Fruit fly (Drosophila melanogaster) whole organism, pupa: ENCODE data around the gene Gr93d.

Source experiments
- CG10348 ChIP-seq: fragments of 200-800 bp; sonication (Bioruptor generic); IDR thresholded peaks from 2 replicates; pipeline ENCODE4 v1.3.6; 2022; ENCODE audit warnings: missing biosample characterization, missing genetic modification characterization
- CG12605 ChIP-seq: fragments of 200-800 bp; sonication (Bioruptor generic); IDR thresholded peaks from 2 replicates; pipeline ENCODE4 v1.3.6; 2022; ENCODE audit warnings: missing biosample characterization, missing genetic modification characterization
- CG13204 ChIP-seq: fragments of 200-800 bp; sonication (Bioruptor generic); optimal IDR thresholded peaks from 2 replicates; lab custom pipeline; 2018; ENCODE audit warnings: missing biosample characterization, mild to moderate bottlenecking, missing genetic modification characterization, moderate library complexity
- CG14655 ChIP-seq: fragments of 200-800 bp; sonication (Bioruptor generic); optimal IDR thresholded peaks from 3 replicates; lab custom pipeline; 2017; ENCODE audit warnings: mild to moderate bottlenecking, missing biosample characterization, missing genetic modification reagents, missing genetic modification characterization
- CG15710 ChIP-seq: fragments of 200-800 bp; sonication (Bioruptor generic); optimal IDR thresholded peaks from 2 replicates; lab custom pipeline; 2018; ENCODE audit warnings: missing biosample characterization, mild to moderate bottlenecking, missing genetic modification characterization, moderate library complexity
- CG17806 ChIP-seq: fragments of 200-800 bp; sonication (Bioruptor generic); optimal IDR thresholded peaks from 2 replicates; lab custom pipeline; 2018; ENCODE audit warnings: missing biosample characterization, mild to moderate bottlenecking, missing genetic modification characterization, moderate library complexity
- CG32121 ChIP-seq: fragments of 200-800 bp; sonication (Bioruptor generic); IDR thresholded peaks from 2 replicates; pipeline ENCODE4 v1.3.6; 2022; ENCODE audit warnings: missing biosample characterization, missing genetic modification characterization
- CG34367 ChIP-seq: fragments of 200-800 bp; sonication (Bioruptor generic); optimal IDR thresholded peaks from 2 replicates; lab custom pipeline; 2018; ENCODE audit warnings: missing biosample characterization, mild to moderate bottlenecking, missing genetic modification characterization
- CG4496 ChIP-seq: fragments of 200-800 bp; sonication (Bioruptor generic); IDR thresholded peaks from 3 replicates; pipeline ENCODE4 v1.3.6; 2022; ENCODE audit warnings: missing biosample characterization, missing genetic modification characterization
- CG8159 ChIP-seq: fragments of 200-800 bp; sonication (Bioruptor generic); optimal IDR thresholded peaks from 3 replicates; lab custom pipeline; 2018; ENCODE audit warnings: missing biosample characterization, mild to moderate bottlenecking, missing genetic modification characterization, moderate library complexity
- CG8301 ChIP-seq: fragments of 200-800 bp; sonication (Bioruptor generic); optimal IDR thresholded peaks from 2 replicates; lab custom pipeline; 2018; ENCODE audit warnings: missing biosample characterization, mild to moderate bottlenecking, missing genetic modification characterization
- CG9948 ChIP-seq: fragments of 200-800 bp; sonication (Bioruptor generic); optimal IDR thresholded peaks from 2 replicates; lab custom pipeline; 2018; ENCODE audit warnings: missing biosample characterization, mild to moderate bottlenecking, missing genetic modification characterization, moderate library complexity
- D1 ChIP-seq: fragments of 200-800 bp; sonication (Bioruptor generic); optimal IDR thresholded peaks from 2 replicates; lab custom pipeline; 2018; ENCODE audit warnings: missing biosample characterization, mild to moderate bottlenecking, missing genetic modification characterization, moderate library complexity
- EcR ChIP-seq: fragments of 200-800 bp; sonication (Bioruptor generic); optimal IDR thresholded peaks from 3 replicates; lab custom pipeline; 2019; ENCODE audit warnings: missing biosample characterization, missing genetic modification characterization, mild to moderate bottlenecking, moderate library complexity, missing genetic modification reagents
- Ets98B ChIP-seq: fragments of 200-800 bp; sonication (Bioruptor generic); IDR thresholded peaks from 2 replicates; pipeline ENCODE4 v1.3.6; 2022; ENCODE audit warnings: missing biosample characterization, missing genetic modification characterization
- Pif1A ChIP-seq: fragments of 200-800 bp; sonication (Bioruptor generic); optimal IDR thresholded peaks from 3 replicates; lab custom pipeline; 2016; ENCODE audit warnings: missing biosample characterization, missing genetic modification characterization
- Pif1B ChIP-seq: fragments of 200-800 bp; sonication (Bioruptor generic); optimal IDR thresholded peaks from 3 replicates; lab custom pipeline; 2016; ENCODE audit warnings: missing biosample characterization, missing genetic modification characterization
- Snoo ChIP-seq: fragments of 200-800 bp; sonication (Bioruptor generic); optimal IDR thresholded peaks from 3 replicates; lab custom pipeline; 2017; ENCODE audit warnings: missing biosample characterization, mild to moderate bottlenecking, missing genetic modification characterization, inconsistent platforms
- fd96Ca ChIP-seq: fragments of 200-800 bp; sonication (Bioruptor generic); IDR thresholded peaks from 3 replicates; pipeline ENCODE4 v1.3.6; 2022; ENCODE audit warnings: missing biosample characterization, missing genetic modification characterization
- gl ChIP-seq: fragments of 200-800 bp; sonication (Bioruptor generic); optimal IDR thresholded peaks from 2 replicates; lab custom pipeline; 2018; ENCODE audit warnings: missing biosample characterization, mild to moderate bottlenecking, missing genetic modification characterization
- rn ChIP-seq: fragments of 200-800 bp; sonication (Bioruptor generic); IDR thresholded peaks from 2 replicates; pipeline ENCODE4 v1.3.6; 2022; ENCODE audit warnings: missing biosample characterization, missing genetic modification characterization

The Gr93d gene

dm6 chr3R:21823699-21824406 lies 22.6 kb downstream of the Gr93d start:
- TF ChIP-seq CG9948 (tag; lab: Kevin White, UChicago) (peak; percentile 74), CG17806 (tag; lab: Kevin White, UChicago) (peak; percentile 91), fd96Ca (GFP tag; lab: Robert Waterston, UW) (0 out of 3 replicates have a peak, but pooled peaks have one; percentile 10), CG12605 (GFP tag; lab: Robert Waterston, UW) (no peak), CG34367 (tag; lab: Kevin White, UChicago) (peak; percentile 11), D1 (peak; percentile 90), CG32121 (GFP tag; lab: Robert Waterston, UW) (no peak), Pif1B (GFP tag; lab: Kevin White, UChicago) (peak; percentile 38), CG8301 (no peak), CG15710 (peak; percentile 50), CG8159 (tag; lab: Kevin White, UChicago) (peak; percentile 95), CG10348 (GFP tag; lab: Robert Waterston, UW) (no peak), rn (no peak), Snoo (tag; lab: Kevin White, UChicago) (no peak), Ets98B (GFP tag; lab: Robert Waterston, UW) (no peak), Pif1A (GFP tag; lab: Kevin White, UChicago) (no peak), CG4496 (GFP tag; lab: Robert Waterston, UW) (no peak), EcR (GFP tag; lab: Kevin White, UChicago) (no peak), gl (tag; lab: Kevin White, UChicago) (no peak), CG13204 (GFP tag; lab: Kevin White, UChicago) (no peak), CG14655 (GFP tag; lab: Kevin White, UChicago) (peak; percentile 73)

- peak; percentile 4 for TF ChIP-seq CG15710
- peak; percentile 62 for TF ChIP-seq gl (tag; lab: Kevin White, UChicago)
- no peak for TF ChIP-seq CG4496 (GFP tag; lab: Robert Waterston, UW)
- no peak for TF ChIP-seq CG12605 (GFP tag; lab: Robert Waterston, UW)
- peak; percentile 36 for TF ChIP-seq Snoo (tag; lab: Kevin White, UChicago)
- peak; percentile 62 for TF ChIP-seq Pif1B (GFP tag; lab: Kevin White, UChicago)
- no peak for TF ChIP-seq CG9948 (tag; lab: Kevin White, UChicago)
- TF ChIP-seq Pif1A (GFP tag; lab: Kevin White, UChicago): peak; percentile 64
- peak; percentile 27 for TF ChIP-seq CG8159 (tag; lab: Kevin White, UChicago)
These were observed 23.4 kb downstream of the Gr93d start for dm6 chr3R:21823076-21823475.

- no peak for TF ChIP-seq CG4496 (GFP tag; lab: Robert Waterston, UW)
- no peak for TF ChIP-seq gl (tag; lab: Kevin White, UChicago)
- no peak for TF ChIP-seq CG10348 (GFP tag; lab: Robert Waterston, UW)
- no peak for TF ChIP-seq CG15710
- TF ChIP-seq Snoo (tag; lab: Kevin White, UChicago): no peak
- TF ChIP-seq fd96Ca (GFP tag; lab: Robert Waterston, UW): no peak
- TF ChIP-seq CG9948 (tag; lab: Kevin White, UChicago): no peak
- TF ChIP-seq CG8301: no peak
- no peak for TF ChIP-seq CG13204 (GFP tag; lab: Kevin White, UChicago)
- no peak for TF ChIP-seq CG14655 (GFP tag; lab: Kevin White, UChicago)
- TF ChIP-seq rn: no peak
- TF ChIP-seq CG34367 (tag; lab: Kevin White, UChicago): no peak
- TF ChIP-seq CG8159 (tag; lab: Kevin White, UChicago): no peak
- no peak for TF ChIP-seq Pif1B (GFP tag; lab: Kevin White, UChicago)
- no peak for TF ChIP-seq Ets98B (GFP tag; lab: Robert Waterston, UW)
- no peak for TF ChIP-seq CG12605 (GFP tag; lab: Robert Waterston, UW)
- TF ChIP-seq CG32121 (GFP tag; lab: Robert Waterston, UW): no peak
- no peak for TF ChIP-seq CG17806 (tag; lab: Kevin White, UChicago)
- TF ChIP-seq D1: no peak
- TF ChIP-seq Pif1A (GFP tag; lab: Kevin White, UChicago): no peak
These were observed 23.9 kb downstream of the Gr93d start, which contains the start of gene CASK for dm6 chr3R:21822562-21822933. TSS of gene CASK (minus strand) at chr3R:21822674.

- TF ChIP-seq EcR (GFP tag; lab: Kevin White, UChicago) (peak; percentile 15), CG4496 (GFP tag; lab: Robert Waterston, UW) (peak; percentile 26; the same call in 1 of the 3 replicates), gl (tag; lab: Kevin White, UChicago) (no peak), CG15710 (no peak), CG8301 (no peak)
- TF ChIP-seq, all 21 proteins: peak for 2
These were observed 24.5 kb downstream of the Gr93d start for dm6 chr3R:21821684-21822561.

- TF ChIP-seq CG12605 (GFP tag; lab: Robert Waterston, UW): no peak
- TF ChIP-seq CG8159 (tag; lab: Kevin White, UChicago): peak; percentile 45
- no peak for TF ChIP-seq Pif1B (GFP tag; lab: Kevin White, UChicago)
- peak; percentile 13 for TF ChIP-seq CG17806 (tag; lab: Kevin White, UChicago)
- no peak for TF ChIP-seq CG32121 (GFP tag; lab: Robert Waterston, UW)
- peak; percentile 27 for TF ChIP-seq CG9948 (tag; lab: Kevin White, UChicago)
- no peak for TF ChIP-seq Snoo (tag; lab: Kevin White, UChicago)
- no peak for TF ChIP-seq EcR (GFP tag; lab: Kevin White, UChicago)
- TF ChIP-seq fd96Ca (GFP tag; lab: Robert Waterston, UW): no peak
- TF ChIP-seq D1: no peak
- TF ChIP-seq gl (tag; lab: Kevin White, UChicago): no peak
- TF ChIP-seq CG13204 (GFP tag; lab: Kevin White, UChicago): no peak
- peak; percentile 19 for TF ChIP-seq CG15710
- no peak for TF ChIP-seq CG34367 (tag; lab: Kevin White, UChicago)
- peak; percentile 35 for TF ChIP-seq Pif1A (GFP tag; lab: Kevin White, UChicago)
- TF ChIP-seq CG14655 (GFP tag; lab: Kevin White, UChicago): peak; percentile 24
- no peak for TF ChIP-seq rn
- no peak for TF ChIP-seq CG10348 (GFP tag; lab: Robert Waterston, UW)
- no peak for TF ChIP-seq Ets98B (GFP tag; lab: Robert Waterston, UW)
- TF ChIP-seq CG8301: peak; percentile 25
- TF ChIP-seq CG4496 (GFP tag; lab: Robert Waterston, UW): no peak
These were observed 37.7 kb downstream of the Gr93d start for dm6 chr3R:21808622-21809347.
